Fruit fly (Drosophila melanogaster) whole organism, embryonic: Measurements from ENCODE around the gene PAN3.

Source experiments
- Bgb ChIP-seq: fragments of 200-800 bp; sonication (Bioruptor generic); IDR thresholded peaks from 2 replicates; pipeline ENCODE4 v1.3.6; 2022; ENCODE audit warnings: missing biosample characterization, missing genetic modification characterization; ENCODE audit not compliant: partially characterized antibody
- C15 ChIP-seq: fragments of 200-800 bp; sonication (Bioruptor generic); IDR thresholded peaks from 3 replicates; pipeline ENCODE4 v1.3.6; 2022; ENCODE audit warnings: missing biosample characterization, missing genetic modification characterization
- CG10147 ChIP-seq: fragments of 200-800 bp; sonication (Bioruptor generic); optimal IDR thresholded peaks from 2 replicates; lab custom pipeline; 2019; ENCODE audit warnings: missing biosample characterization, mild to moderate bottlenecking, missing genetic modification characterization, moderate library complexity
- CG14710 ChIP-seq: fragments of 200-800 bp; sonication (Bioruptor generic); optimal IDR thresholded peaks from 3 replicates; lab custom pipeline; 2019; ENCODE audit warnings: missing biosample characterization, mild to moderate bottlenecking, missing genetic modification characterization, moderate library complexity
- CG14860 ChIP-seq: fragments of 200-800 bp; sonication (Bioruptor generic); IDR thresholded peaks from 3 replicates; pipeline ENCODE4 v1.3.6; 2022; ENCODE audit warnings: missing biosample characterization, missing genetic modification characterization; ENCODE audit not compliant: partially characterized antibody
- CG14965 ChIP-seq: fragments of 200-800 bp; sonication (Bioruptor generic); optimal IDR thresholded peaks from 2 replicates; lab custom pipeline; 2016; ENCODE audit warnings: missing biosample characterization, missing genetic modification characterization, borderline replicate concordance
- CG17328 ChIP-seq: fragments of 200-800 bp; sonication (Bioruptor generic); IDR thresholded peaks from 2 replicates; pipeline ENCODE4 v1.3.6; 2022; ENCODE audit warnings: missing biosample characterization, missing genetic modification characterization
- CG3163 ChIP-seq: fragments of 200-800 bp; sonication (Bioruptor generic); optimal IDR thresholded peaks from 3 replicates; lab custom pipeline; 2016; ENCODE audit warnings: missing biosample characterization, missing genetic modification characterization
- CG33557 ChIP-seq: fragments of 200-800 bp; sonication (Bioruptor generic); optimal IDR thresholded peaks from 2 replicates; lab custom pipeline; 2019; ENCODE audit warnings: missing biosample characterization, mild to moderate bottlenecking, missing genetic modification characterization, moderate library complexity
- CG42726 ChIP-seq: fragments of 200-800 bp; sonication (Bioruptor generic); IDR thresholded peaks from 2 replicates; pipeline ENCODE4 v1.3.6; 2022; ENCODE audit warnings: missing biosample characterization, missing genetic modification characterization; ENCODE audit not compliant: partially characterized antibody
- CG43689 ChIP-seq: fragments of 200-800 bp; sonication (Bioruptor generic); IDR thresholded peaks from 2 replicates; pipeline ENCODE4 v1.3.6; 2022; ENCODE audit warnings: missing biosample characterization, missing genetic modification characterization
- CG8281 ChIP-seq: fragments of 200-800 bp; sonication (Bioruptor generic); optimal IDR thresholded peaks from 2 replicates; lab custom pipeline; 2018; ENCODE audit warnings: missing biosample characterization, mild to moderate bottlenecking, missing genetic modification characterization, moderate library complexity
- CG8290 ChIP-seq, 3 experiments: fragments of 200-800 bp; sonication (Bioruptor generic); optimal IDR thresholded peaks; 2 replicates each; lab custom pipeline; 2016 to 2019; ENCODE audit warnings: missing biosample characterization in 3 of 3, missing genetic modification characterization in 3 of 3, mild to moderate bottlenecking in 2 of 3, moderate library complexity in 1 of 3
- CG8359 ChIP-seq: fragments of 200-800 bp; sonication (Bioruptor generic); optimal IDR thresholded peaks from 2 replicates; lab custom pipeline; 2017; ENCODE audit warnings: missing biosample characterization, mild to moderate bottlenecking, missing genetic modification characterization, borderline replicate concordance
- Dek ChIP-seq: fragments of 200-800 bp; sonication (Bioruptor generic); optimal IDR thresholded peaks from 3 replicates; lab custom pipeline; 2019; ENCODE audit warnings: missing biosample characterization, mild to moderate bottlenecking, missing genetic modification characterization, moderate library complexity
- Fer1 ChIP-seq: fragments of 200-800 bp; sonication (Bioruptor generic); optimal IDR thresholded peaks from 2 replicates; lab custom pipeline; 2017; ENCODE audit warnings: missing biosample characterization, mild to moderate bottlenecking, missing genetic modification characterization
- Fer3 ChIP-seq: fragments of 200-800 bp; sonication (Bioruptor generic); optimal IDR thresholded peaks from 2 replicates; lab custom pipeline; 2018; ENCODE audit warnings: missing biosample characterization, mild to moderate bottlenecking, missing genetic modification characterization, moderate library complexity
- HHEX ChIP-seq: fragments of 200-800 bp; sonication (Bioruptor generic); optimal IDR thresholded peaks from 3 replicates; lab custom pipeline; 2017; ENCODE audit warnings: missing biosample characterization, mild to moderate bottlenecking, missing genetic modification characterization, missing genetic modification reagents
- HLH4C ChIP-seq: fragments of 200-800 bp; sonication (Bioruptor generic); IDR thresholded peaks from 3 replicates; pipeline ENCODE4 v1.3.6; 2022; ENCODE audit warnings: missing biosample characterization, missing genetic modification characterization; ENCODE audit not compliant: partially characterized antibody
- Oaz ChIP-seq: fragments of 200-800 bp; sonication (Bioruptor generic); IDR thresholded peaks from 2 replicates; pipeline ENCODE4 v1.3.6; 2022; ENCODE audit warnings: missing biosample characterization, missing genetic modification characterization
- Spps ChIP-seq: fragments of 200-800 bp; sonication (Bioruptor generic); optimal IDR thresholded peaks from 2 replicates; lab custom pipeline; 2018; ENCODE audit warnings: missing biosample characterization, mild to moderate bottlenecking, missing genetic modification characterization
- Stat92E ChIP-seq, 3 experiments: fragments of >200 bp in 2 of 3; fragments of 200-800 bp in 1 of 3; sonication (Bioruptor generic) in 1 of 3; optimal IDR thresholded peaks; 2 replicates each; lab custom pipeline; 2017 to 2019; ENCODE audit warnings: missing biosample characterization in 3 of 3, missing genetic modification characterization in 3 of 3, mild to moderate bottlenecking in 1 of 3, moderate library complexity in 1 of 3
- Usf ChIP-seq: fragments of 200-800 bp; sonication (Bioruptor generic); optimal IDR thresholded peaks from 2 replicates; lab custom pipeline; 2017; ENCODE audit warnings: missing genotype, missing biosample characterization, missing genetic modification characterization
- Vsx1 ChIP-seq: fragments of 200-800 bp; sonication (Bioruptor generic); optimal IDR thresholded peaks from 2 replicates; lab custom pipeline; 2017; ENCODE audit warnings: missing biosample characterization, mild to moderate bottlenecking, missing genetic modification characterization, missing genetic modification reagents
- bab2 ChIP-seq: fragments of 200-800 bp; sonication (Bioruptor generic); optimal IDR thresholded peaks from 2 replicates; lab custom pipeline; 2016; ENCODE audit warnings: missing biosample characterization, missing genetic modification characterization
- chinmo ChIP-seq: fragments of 200-800 bp; sonication (Bioruptor generic); IDR thresholded peaks from 4 replicates; pipeline ENCODE4 v1.3.6; 2022; ENCODE audit warnings: missing biosample characterization, missing genetic modification characterization; ENCODE audit not compliant: partially characterized antibody
- dpn ChIP-seq, 2 experiments: fragments of 200-800 bp; sonication (Bioruptor generic); optimal IDR thresholded peaks; 3 replicates each; lab custom pipeline; 2016; ENCODE audit warnings: missing biosample characterization in 2 of 2, missing genetic modification characterization in 2 of 2
- en ChIP-seq: fragments of 200-800 bp; sonication (Bioruptor generic); optimal IDR thresholded peaks from 2 replicates; lab custom pipeline; 2016; ENCODE audit warnings: missing biosample characterization, missing genetic modification characterization
- eyg ChIP-seq: fragments of 200-800 bp; sonication (Bioruptor generic); optimal IDR thresholded peaks from 3 replicates; lab custom pipeline; 2016; ENCODE audit warnings: missing biosample characterization, missing genetic modification characterization
- fd64A ChIP-seq: fragments of 200-800 bp; sonication (Bioruptor generic); optimal IDR thresholded peaks from 3 replicates; lab custom pipeline; 2018; ENCODE audit warnings: missing biosample characterization, mild to moderate bottlenecking, missing genetic modification characterization
- ftz-f1 ChIP-seq: fragments of 200-800 bp; sonication (Bioruptor generic); optimal IDR thresholded peaks from 2 replicates; lab custom pipeline; 2016; ENCODE audit warnings: missing biosample characterization, missing genetic modification characterization
- gro ChIP-seq: fragments of 200-800 bp; sonication (Bioruptor generic); optimal IDR thresholded peaks from 2 replicates; lab custom pipeline; 2016; ENCODE audit warnings: missing biosample characterization, missing genetic modification characterization
- hth ChIP-seq: fragments of >200 bp; optimal IDR thresholded peaks from 2 replicates; lab custom pipeline; 2017; ENCODE audit warnings: inconsistent platforms
- ind ChIP-seq: fragments of 200-800 bp; sonication (Bioruptor generic); optimal IDR thresholded peaks from 3 replicates; lab custom pipeline; 2016; ENCODE audit warnings: missing biosample characterization, missing genetic modification characterization
- lab ChIP-seq: fragments of 200-800 bp; sonication (Bioruptor generic); optimal IDR thresholded peaks from 3 replicates; lab custom pipeline; 2017; ENCODE audit warnings: missing biosample characterization, missing genetic modification characterization, mild to moderate bottlenecking, moderate library complexity, missing genetic modification reagents
- maf-S ChIP-seq: fragments of 200-800 bp; sonication (Bioruptor generic); optimal IDR thresholded peaks from 2 replicates; lab custom pipeline; 2016; ENCODE audit warnings: missing biosample characterization, missing genetic modification characterization
- nau ChIP-seq: fragments of 200-800 bp; sonication (Bioruptor generic); optimal IDR thresholded peaks from 3 replicates; lab custom pipeline; 2017; ENCODE audit warnings: missing biosample characterization, mild to moderate bottlenecking, missing genetic modification characterization, missing genetic modification reagents
- pan ChIP-seq, 4 experiments: fragments of >200 bp in 3 of 4; fragments of 200-800 bp in 1 of 4; sonication (Bioruptor generic) in 1 of 4; optimal IDR thresholded peaks in 3 of 4; IDR thresholded peaks in 1 of 4; 2 replicates each; pipeline versions ENCODE4 v1.3.6 to Lab custom; 2017 to 2022; ENCODE audit warnings: missing biosample characterization in 2 of 4, missing genetic modification characterization in 2 of 4, mixed read lengths in 1 of 4
- pho ChIP-seq: fragments of 200-800 bp; sonication (Bioruptor generic); optimal IDR thresholded peaks from 2 replicates; lab custom pipeline; 2016; ENCODE audit warnings: missing biosample characterization, missing genetic modification characterization
- pnt ChIP-seq: fragments of 200-800 bp; sonication (Bioruptor generic); optimal IDR thresholded peaks from 3 replicates; lab custom pipeline; 2016; ENCODE audit warnings: missing biosample characterization, missing genetic modification characterization
- pros ChIP-seq: fragments of 200-800 bp; sonication (Bioruptor generic); optimal IDR thresholded peaks from 3 replicates; lab custom pipeline; 2019; ENCODE audit warnings: missing biosample characterization, mild to moderate bottlenecking, missing genetic modification characterization, moderate library complexity
- row ChIP-seq: fragments of 200-800 bp; sonication (Bioruptor generic); IDR thresholded peaks from 3 replicates; pipeline ENCODE4 v1.3.6; 2022; ENCODE audit warnings: missing biosample characterization, missing genetic modification characterization
- ssp ChIP-seq: fragments of 200-800 bp; sonication (Bioruptor generic); IDR thresholded peaks from 2 replicates; pipeline ENCODE4 v1.3.6; 2022; ENCODE audit warnings: missing biosample characterization, missing genetic modification characterization
- tgo ChIP-seq: fragments of 200-800 bp; sonication (Bioruptor generic); IDR thresholded peaks from 3 replicates; pipeline ENCODE4 v1.3.6; 2022; ENCODE audit warnings: missing biosample characterization, missing genetic modification characterization
- trem ChIP-seq: fragments of 200-800 bp; optimal IDR thresholded peaks from 3 replicates; lab custom pipeline; 2019; ENCODE audit warnings: missing biosample characterization, mild to moderate bottlenecking, missing genetic modification characterization, moderate library complexity
- twi ChIP-seq: fragments of 200-800 bp; optimal IDR thresholded peaks from 2 replicates; lab custom pipeline; 2019; ENCODE audit warnings: missing biosample characterization, mild to moderate bottlenecking, missing genetic modification characterization, moderate library complexity
- unc-4 ChIP-seq: fragments of 200-800 bp; sonication (Bioruptor generic); IDR thresholded peaks from 2 replicates; pipeline ENCODE4 v1.3.6; 2022; ENCODE audit warnings: missing biosample characterization, missing genetic modification characterization; ENCODE audit not compliant: partially characterized antibody
- usp ChIP-seq: fragments of >200 bp; optimal IDR thresholded peaks from 2 replicates; lab custom pipeline; 2017; ENCODE audit warnings: missing biosample characterization, missing genetic modification characterization
- zfh2 ChIP-seq: fragments of 200-800 bp; sonication (Bioruptor generic); optimal IDR thresholded peaks from 2 replicates; lab custom pipeline; 2016; ENCODE audit warnings: missing biosample characterization, missing genetic modification characterization

The PAN3 gene

dm6 chr3L:3095590-3095989 is 24.7 kb downstream of the PAN3 start (continued):
- no peak for TF ChIP-seq Stat92E (GFP tag; optimal IDR thresholded peaks at IDR 0.05; lab: Kevin White, UChicago)
- TF ChIP-seq CG10147 (GFP tag; lab: Kevin White, UChicago), result no peak
- TF ChIP-seq unc-4 (GFP tag; lab: Robert Waterston, UW), result 0 out of 2 replicates have a peak, but pooled peaks have one; percentile 32
- TF ChIP-seq CG8290 (GFP tag; optimal IDR thresholded peaks at IDR 0.05; lab: Kevin White, UChicago), result no peak
- TF ChIP-seq CG8290 (tag; optimal IDR thresholded peaks at IDR 0.05; lab: Kevin White, UChicago), result no peak
- TF ChIP-seq HHEX (GFP tag; lab: Kevin White, UChicago), result no peak
- TF ChIP-seq CG14965, result no peak
- TF ChIP-seq CG3163 (GFP tag; lab: Kevin White, UChicago), result no peak
- no peak for TF ChIP-seq twi (tag; lab: Kevin White, UChicago)
- TF ChIP-seq Dek (tag; lab: Kevin White, UChicago), result no peak
- no peak for TF ChIP-seq CG17328
- TF ChIP-seq fd64A, result no peak
- TF ChIP-seq Usf (GFP tag; lab: Kevin White, UChicago), result no peak
- no peak for TF ChIP-seq CG33557 (GFP tag; lab: Kevin White, UChicago)
- no peak for TF ChIP-seq eyg (GFP tag; lab: Kevin White, UChicago)
- TF ChIP-seq CG42726 (GFP tag; lab: Robert Waterston, UW), result peak; percentile 94
- no peak for TF ChIP-seq pho (GFP tag; lab: Kevin White, UChicago)
- no peak for TF ChIP-seq lab (GFP tag; lab: Kevin White, UChicago)
- no peak for TF ChIP-seq dpn (GFP tag; optimal IDR thresholded peaks at IDR 0.05; lab: Kevin White, UChicago)
- peak; percentile 76 for TF ChIP-seq CG14860 (GFP tag; lab: Robert Waterston, UW)
- no peak for TF ChIP-seq C15 (GFP tag; lab: Robert Waterston, UW)
- no peak for TF ChIP-seq ftz-f1
- TF ChIP-seq bab2 (GFP tag; lab: Kevin White, UChicago), result no peak
- no peak for TF ChIP-seq CG43689
- TF ChIP-seq gro (GFP tag; lab: Kevin White, UChicago), result no peak
- no peak for TF ChIP-seq Oaz
- no peak for TF ChIP-seq en
- TF ChIP-seq zfh2 (GFP tag; lab: Kevin White, UChicago), result no peak
- no peak for TF ChIP-seq Fer1 (GFP tag; lab: Kevin White, UChicago)
- no peak for TF ChIP-seq ssp (GFP tag; lab: Robert Waterston, UW)
- TF ChIP-seq usp (GFP tag; lab: Kevin White, UChicago), result no peak
- no peak for TF ChIP-seq pan (optimal IDR thresholded peaks at IDR 0.05; lab: Kevin White, UChicago)
- no peak for TF ChIP-seq pan (GFP tag; optimal IDR thresholded peaks at IDR 0.05 in 1 of 2, IDR thresholded peaks at IDR 0.05 in 1 of 2)
- TF ChIP-seq CG14710 (tag; lab: Kevin White, UChicago), result no peak
- no peak for TF ChIP-seq tgo (GFP tag; lab: Robert Waterston, UW)
- TF ChIP-seq CG8281 (tag; lab: Kevin White, UChicago), result no peak

dm6 chr3L:3096073-3096725 is 25.3 kb downstream of the PAN3 start:
- TF ChIP-seq pnt, result peak; percentile 16
- no peak for TF ChIP-seq Vsx1 (GFP tag; lab: Kevin White, UChicago)
- TF ChIP-seq trem (tag; lab: Kevin White, UChicago), result no peak
- no peak for TF ChIP-seq CG8359 (GFP tag; lab: Kevin White, UChicago)
- TF ChIP-seq pros, result peak; percentile 76
- TF ChIP-seq Spps (tag; lab: Kevin White, UChicago), result no peak
- peak; percentile 85 for TF ChIP-seq HLH4C (GFP tag; lab: Robert Waterston, UW)
- TF ChIP-seq row (GFP tag; lab: Robert Waterston, UW), result peak; percentile 65; the same call in 2 of the 3 replicates
- TF ChIP-seq ind, result peak; percentile 11
- no peak for TF ChIP-seq hth
- peak; percentile 41 for TF ChIP-seq Fer3 (tag; lab: Kevin White, UChicago)
- peak; percentile 54; the same call in 2 of the 4 replicates for TF ChIP-seq chinmo
- no peak for TF ChIP-seq maf-S (GFP tag; lab: Kevin White, UChicago)
- no peak for TF ChIP-seq nau (GFP tag; lab: Kevin White, UChicago)
- peak; percentile 83 for TF ChIP-seq Bgb (GFP tag; lab: Robert Waterston, UW)
